Fruit fly (Drosophila melanogaster) whole organism, embryonic: ENCODE results near the gene Oatp74D.

Experiments
- CG11560 ChIP-seq: fragments of 200-800 bp; sonication (Bioruptor generic); IDR thresholded peaks from 3 replicates; pipeline ENCODE4 v1.3.6; 2022; ENCODE audit warnings: missing biosample characterization, missing genetic modification characterization
- CG15601 ChIP-seq: fragments of 200-800 bp; sonication (Bioruptor generic); optimal IDR thresholded peaks from 3 replicates; lab custom pipeline; 2019; ENCODE audit warnings: missing biosample characterization, mild to moderate bottlenecking, missing genetic modification characterization, moderate library complexity
- CG17361 ChIP-seq: fragments of 200-800 bp; sonication (Bioruptor generic); IDR thresholded peaks from 3 replicates; pipeline ENCODE4 v1.3.6; 2022; ENCODE audit warnings: missing biosample characterization, missing genetic modification characterization
- CG4820 ChIP-seq: fragments of 200-800 bp; sonication (Bioruptor generic); optimal IDR thresholded peaks from 3 replicates; lab custom pipeline; 2016; ENCODE audit warnings: missing biosample characterization, missing genetic modification characterization
- CG8359 ChIP-seq: fragments of 200-800 bp; sonication (Bioruptor generic); optimal IDR thresholded peaks from 2 replicates; lab custom pipeline; 2017; ENCODE audit warnings: missing biosample characterization, mild to moderate bottlenecking, missing genetic modification characterization, borderline replicate concordance
- Sin3A ChIP-seq: fragments of >200 bp; optimal IDR thresholded peaks from 2 replicates; lab custom pipeline; 2018
- Ssrp ChIP-seq: fragments of 200-800 bp; sonication (Bioruptor generic); optimal IDR thresholded peaks from 2 replicates; lab custom pipeline; 2018; ENCODE audit warnings: missing biosample characterization, mild to moderate bottlenecking, missing genetic modification characterization, moderate library complexity
- Taf1 ChIP-seq: fragments of 200-800 bp; sonication (Bioruptor generic); IDR thresholded peaks from 2 replicates; pipeline ENCODE4 v1.3.6; 2022; ENCODE audit warnings: missing biosample characterization, missing genetic modification characterization
- dm ChIP-seq: fragments of 200-800 bp; sonication (Bioruptor generic); optimal IDR thresholded peaks from 3 replicates; lab custom pipeline; 2016; ENCODE audit warnings: missing biosample characterization, missing genetic modification characterization
- ems ChIP-seq: fragments of 200-800 bp; sonication (Bioruptor generic); optimal IDR thresholded peaks from 3 replicates; lab custom pipeline; 2016; ENCODE audit warnings: missing biosample characterization, missing genetic modification characterization
- tio ChIP-seq: fragments of 200-800 bp; sonication (Bioruptor generic); optimal IDR thresholded peaks from 2 replicates; lab custom pipeline; 2017; ENCODE audit warnings: missing biosample characterization, missing genetic modification characterization, inconsistent platforms
- toy ChIP-seq: fragments of 200-800 bp; sonication (Bioruptor generic); IDR thresholded peaks from 2 replicates; pipeline ENCODE4 v1.3.6; 2022; ENCODE audit warnings: missing biosample characterization, missing genetic modification characterization

- TF ChIP-seq Ssrp (tag; lab: Kevin White, UChicago) (no peak), CG11560 (tag; lab: Robert Waterston, UW) (no peak), Sin3A (lab: Kevin White, UChicago) (no peak), dm (GFP tag; lab: Kevin White, UChicago) (no peak), Taf1 (GFP tag; lab: Robert Waterston, UW) (no peak), CG8359 (no peak), tio (GFP tag; lab: Kevin White, UChicago) (no peak), toy (GFP tag; lab: Robert Waterston, UW) (no peak), ems (GFP tag; lab: Kevin White, UChicago) (no peak), CG17361 (no peak), CG15601 (tag; lab: Kevin White, UChicago) (no peak), CG4820 (GFP tag; lab: Kevin White, UChicago) (no peak)
Measured at dm6 chr3L:17478826-17479225, 8.1 kb upstream of the Oatp74D start, which contains the start of the genes CG13733 and qjt.
